Worm (Caenorhabditis elegans): ENCODE data around the gene C14H10.2.

DNA sequence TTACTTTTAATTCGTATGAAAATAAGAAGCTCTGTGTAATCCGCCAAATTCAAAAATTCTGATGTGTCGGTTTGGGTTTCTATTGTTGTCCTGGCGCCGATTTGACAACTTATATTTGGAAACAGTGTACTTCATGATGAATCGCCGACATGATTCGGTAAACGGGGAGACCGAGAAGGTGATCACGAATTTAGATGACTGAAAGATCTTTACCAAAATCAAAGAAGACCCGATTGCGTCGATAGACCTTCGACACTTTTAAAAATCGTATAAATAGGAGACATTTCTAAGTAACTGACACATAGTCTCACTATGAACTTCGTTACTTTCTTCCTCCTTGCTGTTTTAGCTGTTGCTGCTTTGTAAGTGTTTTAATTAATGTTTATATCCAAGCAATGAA, 49.7 kb upstream of the C14H10.2 start, which contains the start of gene fip-5:
- no peak for TF ChIP-seq ztf-11 (tag; optimal IDR thresholded peaks at IDR 0.05)
- TF ChIP-seq pha-4 (tag; optimal IDR thresholded peaks at IDR 0.05) = no peak
- TF ChIP-seq daf-12 (tag; optimal IDR thresholded peaks at IDR 0.05) = no peak
- TF ChIP-seq snpc-4 (tag; optimal IDR thresholded peaks at IDR 0.05) = no peak
- no peak for TF ChIP-seq nhr-67 (tag; optimal IDR thresholded peaks at IDR 0.05)
- no peak for TF ChIP-seq nhr-76 (tag; optimal IDR thresholded peaks at IDR 0.05)
- no peak for TF ChIP-seq nfya-1 (tag; optimal IDR thresholded peaks at IDR 0.05; ENCODE audit: insufficient read depth)
- no peak for TF ChIP-seq aly-2 (tag; optimal IDR thresholded peaks at IDR 0.05)
- no peak for TF ChIP-seq elt-3 (tag; optimal IDR thresholded peaks at IDR 0.05)
- TF ChIP-seq nhr-11 (tag; optimal IDR thresholded peaks at IDR 0.05) = no peak
- TF ChIP-seq unc-39 (tag; optimal IDR thresholded peaks at IDR 0.05) = no peak
- TF ChIP-seq jun-1 (tag; optimal IDR thresholded peaks at IDR 0.05) = no peak
